Fruit fly (Drosophila melanogaster) whole organism, embryonic: ENCODE data around the gene sky.

Experiments used
- BtbVII ChIP-seq: fragments of 200-800 bp; sonication (Bioruptor generic); optimal IDR thresholded peaks from 3 replicates; lab custom pipeline; 2017; ENCODE audit warnings: missing biosample characterization, mild to moderate bottlenecking, missing genetic modification characterization
- Bteb2 ChIP-seq: fragments of 200-800 bp; sonication (Bioruptor generic); optimal IDR thresholded peaks from 2 replicates; lab custom pipeline; 2016; ENCODE audit warnings: missing biosample characterization, missing genetic modification characterization
- CG10565 ChIP-seq: fragments of 200-800 bp; sonication (Bioruptor generic); optimal IDR thresholded peaks from 3 replicates; lab custom pipeline; 2016; ENCODE audit warnings: missing biosample characterization, mild to moderate bottlenecking, missing genetic modification characterization
- CG10959 ChIP-seq: fragments of 200-800 bp; sonication (Bioruptor generic); IDR thresholded peaks from 2 replicates; pipeline ENCODE4 v1.3.6; 2022; ENCODE audit warnings: missing biosample characterization, missing genetic modification characterization
- CG11085 ChIP-seq: fragments of 200-800 bp; sonication (Bioruptor generic); IDR thresholded peaks from 2 replicates; pipeline ENCODE4 v1.3.6; 2022; ENCODE audit warnings: missing biosample characterization, missing genetic modification characterization
- CG11723 ChIP-seq: fragments of 200-800 bp; sonication (Bioruptor generic); optimal IDR thresholded peaks from 2 replicates; lab custom pipeline; 2017; ENCODE audit warnings: missing biosample characterization, mild to moderate bottlenecking, missing genetic modification characterization
- CG12236 ChIP-seq: fragments of 200-800 bp; sonication (Bioruptor generic); optimal IDR thresholded peaks from 2 replicates; lab custom pipeline; 2016; ENCODE audit warnings: missing biosample characterization, missing genetic modification characterization
- CG1602 ChIP-seq: fragments of 200-800 bp; sonication (Bioruptor generic); optimal IDR thresholded peaks from 3 replicates; lab custom pipeline; 2016; ENCODE audit warnings: missing biosample characterization, missing genetic modification characterization
- CG17361 ChIP-seq: fragments of 200-800 bp; sonication (Bioruptor generic); IDR thresholded peaks from 3 replicates; pipeline ENCODE4 v1.3.6; 2022; ENCODE audit warnings: missing biosample characterization, missing genetic modification characterization
- CG17612 ChIP-seq: fragments of 200-800 bp; sonication (Bioruptor generic); IDR thresholded peaks from 2 replicates; pipeline ENCODE4 v1.3.6; 2022; ENCODE audit warnings: missing biosample characterization, missing genetic modification characterization
- CG30431 ChIP-seq: fragments of 200-800 bp; sonication (Bioruptor generic); optimal IDR thresholded peaks from 2 replicates; lab custom pipeline; 2017; ENCODE audit warnings: missing biosample characterization, missing genetic modification characterization
- CG3065 ChIP-seq: fragments of 200-800 bp; sonication (Bioruptor generic); optimal IDR thresholded peaks from 2 replicates; lab custom pipeline; 2016; ENCODE audit warnings: missing biosample characterization, missing genetic modification characterization
- CG31224 ChIP-seq: fragments of 200-800 bp; sonication (Bioruptor generic); IDR thresholded peaks from 2 replicates; pipeline ENCODE4 v1.3.6; 2022; ENCODE audit warnings: missing biosample characterization, missing genetic modification characterization
- CG4360 ChIP-seq: fragments of 200-800 bp; sonication (Bioruptor generic); IDR thresholded peaks from 2 replicates; pipeline ENCODE4 v1.3.6; 2022; ENCODE audit warnings: missing biosample characterization, missing genetic modification characterization
- CG4617 ChIP-seq: fragments of 200-800 bp; sonication (Bioruptor generic); optimal IDR thresholded peaks from 3 replicates; lab custom pipeline; 2016; ENCODE audit warnings: missing biosample characterization, missing genetic modification characterization, borderline replicate concordance
- CG4820 ChIP-seq: fragments of 200-800 bp; sonication (Bioruptor generic); optimal IDR thresholded peaks from 3 replicates; lab custom pipeline; 2016; ENCODE audit warnings: missing biosample characterization, missing genetic modification characterization
- CG6813 ChIP-seq: fragments of 200-800 bp; sonication (Bioruptor generic); optimal IDR thresholded peaks from 2 replicates; lab custom pipeline; 2017; ENCODE audit warnings: missing biosample characterization, missing genetic modification characterization, mild to moderate bottlenecking, moderate library complexity, missing genetic modification reagents
- CG7556 ChIP-seq: fragments of 200-800 bp; sonication (Bioruptor generic); optimal IDR thresholded peaks from 2 replicates; lab custom pipeline; 2017; ENCODE audit warnings: missing biosample characterization, mild to moderate bottlenecking, missing genetic modification characterization
- CG8089 ChIP-seq: fragments of 200-800 bp; sonication (Bioruptor generic); optimal IDR thresholded peaks from 3 replicates; lab custom pipeline; 2016; ENCODE audit warnings: missing biosample characterization, missing genetic modification characterization
- CG8944 ChIP-seq: fragments of 200-800 bp; sonication (Bioruptor generic); optimal IDR thresholded peaks from 3 replicates; lab custom pipeline; 2016; ENCODE audit warnings: missing biosample characterization, missing genetic modification characterization
- Dp ChIP-seq: fragments of 200-800 bp; sonication (Bioruptor generic); optimal IDR thresholded peaks from 2 replicates; lab custom pipeline; 2018; ENCODE audit warnings: missing biosample characterization, mild to moderate bottlenecking, missing genetic modification characterization, moderate library complexity
- Fer1 ChIP-seq: fragments of 200-800 bp; sonication (Bioruptor generic); optimal IDR thresholded peaks from 2 replicates; lab custom pipeline; 2017; ENCODE audit warnings: missing biosample characterization, mild to moderate bottlenecking, missing genetic modification characterization
- Gsc ChIP-seq: fragments of 200-800 bp; sonication (Bioruptor generic); IDR thresholded peaks from 2 replicates; pipeline ENCODE4 v1.3.6; 2022; ENCODE audit warnings: missing biosample characterization, missing genetic modification characterization
- Gug ChIP-seq: fragments of 200-800 bp; sonication (Bioruptor generic); IDR thresholded peaks from 4 replicates; pipeline ENCODE4 v1.3.6; 2022; ENCODE audit warnings: missing biosample characterization, missing genetic modification characterization
- H2.0 ChIP-seq: fragments of 200-800 bp; sonication (Bioruptor generic); IDR thresholded peaks from 2 replicates; pipeline ENCODE4 v1.3.6; 2022; ENCODE audit warnings: missing biosample characterization, missing genetic modification characterization
- HLH3B ChIP-seq: fragments of 200-800 bp; sonication (Bioruptor generic); IDR thresholded peaks from 2 replicates; pipeline ENCODE4 v1.3.6; 2022; ENCODE audit warnings: missing biosample characterization, missing genetic modification characterization
- Hr78 ChIP-seq, 2 experiments: fragments of 200-800 bp in 1 of 2; fragments of >200 bp in 1 of 2; sonication (Bioruptor generic) in 1 of 2; optimal IDR thresholded peaks; 2 replicates each; lab custom pipeline; 2017 to 2019; ENCODE audit warnings: missing biosample characterization in 2 of 2, missing genetic modification characterization in 2 of 2, mild to moderate bottlenecking in 1 of 2, moderate library complexity in 1 of 2
- MBD-R2 ChIP-seq: fragments of 200-800 bp; sonication (Bioruptor generic); IDR thresholded peaks from 2 replicates; pipeline ENCODE4 v1.3.6; 2022; ENCODE audit warnings: missing biosample characterization, missing genetic modification characterization
- Optix ChIP-seq: fragments of 200-800 bp; sonication (Bioruptor generic); IDR thresholded peaks from 3 replicates; pipeline ENCODE4 v1.3.6; 2022; ENCODE audit warnings: missing biosample characterization, missing genetic modification characterization
- Poxn ChIP-seq: fragments of 200-800 bp; sonication (Bioruptor generic); IDR thresholded peaks from 2 replicates; pipeline ENCODE4 v1.3.6; 2022; ENCODE audit warnings: missing biosample characterization, missing genetic modification characterization
- Stat92E ChIP-seq, 3 experiments: fragments of >200 bp in 2 of 3; fragments of 200-800 bp in 1 of 3; sonication (Bioruptor generic) in 1 of 3; optimal IDR thresholded peaks; 2 replicates each; lab custom pipeline; 2017 to 2019; ENCODE audit warnings: missing biosample characterization in 3 of 3, missing genetic modification characterization in 3 of 3, mild to moderate bottlenecking in 1 of 3, moderate library complexity in 1 of 3
- Tbp ChIP-seq: fragments of >200 bp; optimal IDR thresholded peaks from 2 replicates; lab custom pipeline; 2018; ENCODE audit warnings: missing biosample characterization, missing genetic modification characterization
- Xbp1 ChIP-seq: fragments of 200-800 bp; sonication (Bioruptor generic); optimal IDR thresholded peaks from 3 replicates; lab custom pipeline; 2016; ENCODE audit warnings: missing biosample characterization, mild to moderate bottlenecking, missing genetic modification characterization
- Xrp1 ChIP-seq: fragments of 200-800 bp; sonication (Bioruptor generic); IDR thresholded peaks from 2 replicates; pipeline ENCODE4 v1.3.6; 2022; ENCODE audit warnings: missing biosample characterization, missing genetic modification characterization
- ase ChIP-seq: fragments of 200-800 bp; sonication (Bioruptor generic); IDR thresholded peaks from 3 replicates; pipeline ENCODE4 v1.3.6; 2022; ENCODE audit warnings: missing biosample characterization, missing genetic modification characterization
- az2 ChIP-seq: fragments of 200-800 bp; sonication (Bioruptor generic); optimal IDR thresholded peaks from 3 replicates; lab custom pipeline; 2016; ENCODE audit warnings: missing biosample characterization, missing genetic modification characterization
- bbx ChIP-seq: fragments of 200-800 bp; sonication (Bioruptor generic); IDR thresholded peaks from 2 replicates; pipeline ENCODE4 v1.3.6; 2022; ENCODE audit warnings: missing biosample characterization, missing genetic modification characterization; ENCODE audit not compliant: partially characterized antibody
- disco-r ChIP-seq: fragments of 200-800 bp; sonication (Bioruptor generic); optimal IDR thresholded peaks from 2 replicates; lab custom pipeline; 2016; ENCODE audit warnings: missing biosample characterization, missing genetic modification characterization
- eve ChIP-seq, 2 experiments: fragments of >200 bp; optimal IDR thresholded peaks; 2 replicates each; lab custom pipeline; 2017; ENCODE audit warnings: missing biosample characterization in 2 of 2, missing genetic modification characterization in 2 of 2
- fd3F ChIP-seq: fragments of 200-800 bp; sonication (Bioruptor generic); optimal IDR thresholded peaks from 2 replicates; lab custom pipeline; 2018; ENCODE audit warnings: missing biosample characterization, mild to moderate bottlenecking, missing genetic modification characterization, moderate library complexity
- fu2 ChIP-seq: fragments of 200-800 bp; sonication (Bioruptor generic); optimal IDR thresholded peaks from 2 replicates; lab custom pipeline; 2016; ENCODE audit warnings: missing biosample characterization, missing genetic modification characterization
- grn ChIP-seq: fragments of 200-800 bp; sonication (Bioruptor generic); optimal IDR thresholded peaks from 3 replicates; lab custom pipeline; 2017; ENCODE audit warnings: missing biosample characterization, missing genetic modification characterization
- gsb ChIP-seq: fragments of 200-800 bp; sonication (Bioruptor generic); IDR thresholded peaks from 2 replicates; pipeline ENCODE4 v1.3.6; 2022; ENCODE audit warnings: missing biosample characterization, missing genetic modification characterization
- gsb-n ChIP-seq: fragments of 200-800 bp; sonication (Bioruptor generic); optimal IDR thresholded peaks from 3 replicates; lab custom pipeline; 2018; ENCODE audit warnings: missing biosample characterization, mild to moderate bottlenecking, missing genetic modification characterization
- ind ChIP-seq: fragments of 200-800 bp; sonication (Bioruptor generic); optimal IDR thresholded peaks from 3 replicates; lab custom pipeline; 2016; ENCODE audit warnings: missing biosample characterization, missing genetic modification characterization
- lov ChIP-seq, 2 experiments: fragments of 200-800 bp in 1 of 2; fragments of >200 bp in 1 of 2; sonication (Bioruptor generic) in 1 of 2; IDR thresholded peaks in 1 of 2; optimal IDR thresholded peaks in 1 of 2; 2 replicates in 1 of 2; 3 replicates in 1 of 2; pipeline versions ENCODE4 v1.3.6 to Lab custom; 2017 to 2022; ENCODE audit warnings: missing biosample characterization in 1 of 2, missing genetic modification characterization in 1 of 2
- nau ChIP-seq: fragments of 200-800 bp; sonication (Bioruptor generic); optimal IDR thresholded peaks from 3 replicates; lab custom pipeline; 2017; ENCODE audit warnings: missing biosample characterization, mild to moderate bottlenecking, missing genetic modification characterization, missing genetic modification reagents
- ranshi ChIP-seq: fragments of 200-800 bp; sonication (Bioruptor generic); IDR thresholded peaks from 2 replicates; pipeline ENCODE4 v1.3.6; 2022; ENCODE audit warnings: missing biosample characterization, missing genetic modification characterization
- slp2 ChIP-seq: fragments of 200-800 bp; sonication (Bioruptor generic); optimal IDR thresholded peaks from 2 replicates; lab custom pipeline; 2016; ENCODE audit warnings: missing biosample characterization, missing genetic modification characterization
- so ChIP-seq: fragments of 200-800 bp; sonication (Bioruptor generic); IDR thresholded peaks from 3 replicates; pipeline ENCODE4 v1.3.6; 2022; ENCODE audit warnings: missing biosample characterization, missing genetic modification characterization
- zfh2 ChIP-seq: fragments of 200-800 bp; sonication (Bioruptor generic); optimal IDR thresholded peaks from 2 replicates; lab custom pipeline; 2016; ENCODE audit warnings: missing biosample characterization, missing genetic modification characterization

sky gene

DNA sequence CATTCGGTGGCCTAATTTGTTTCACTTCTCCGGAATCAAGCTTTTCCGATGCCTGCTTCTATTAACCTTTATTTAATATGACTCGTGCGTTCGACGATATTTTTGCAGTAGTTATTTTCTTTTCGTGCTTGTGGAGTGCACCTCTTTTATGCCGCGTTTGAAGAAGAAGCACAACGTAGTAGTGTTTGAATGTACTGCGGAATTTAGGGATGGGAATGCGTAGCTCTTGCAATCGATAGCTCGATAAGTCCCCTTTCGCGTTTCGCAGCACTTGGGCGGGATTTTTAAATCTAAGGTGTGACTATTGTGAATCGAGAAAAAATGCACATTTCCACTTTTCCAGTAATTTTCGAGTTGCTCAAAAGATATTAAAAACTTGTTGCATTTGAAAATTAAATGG lies at the start of gene sky, which contains the start of gene CG43739 (continued):
- TF ChIP-seq H2.0 (GFP tag; lab: Robert Waterston, UW), result peak; percentile 18; the same call in 1 of the 2 replicates
- TF ChIP-seq CG10565 (GFP tag; lab: Kevin White, UChicago), result no peak
- TF ChIP-seq fu2 (GFP tag; lab: Kevin White, UChicago), result peak; percentile 37
- TF ChIP-seq zfh2 (GFP tag; lab: Kevin White, UChicago), result peak; percentile 67
- TF ChIP-seq gsb-n (tag; lab: Kevin White, UChicago), result no peak
- peak; percentile 50 for TF ChIP-seq MBD-R2 (GFP tag; lab: Robert Waterston, UW)
- no peak for TF ChIP-seq CG11723 (GFP tag; lab: Kevin White, UChicago)
- TF ChIP-seq az2 (GFP tag; lab: Kevin White, UChicago), result no peak
- TF ChIP-seq CG30431 (GFP tag; lab: Kevin White, UChicago), result no peak
- no peak for TF ChIP-seq CG10959
- TF ChIP-seq CG8944 (GFP tag; lab: Kevin White, UChicago), result no peak
- peak; percentile 95 for TF ChIP-seq bbx (GFP tag; lab: Robert Waterston, UW)
- no peak for TF ChIP-seq Stat92E (GFP tag; optimal IDR thresholded peaks at IDR 0.05; lab: Kevin White, UChicago)
- TF ChIP-seq Fer1, result peak; percentile 6
- no peak for TF ChIP-seq disco-r (GFP tag; lab: Kevin White, UChicago)
- peak; percentile 17; the same call in 1 of the 2 replicates for TF ChIP-seq CG17612
- peak; percentile 51 for TF ChIP-seq CG4617
- TF ChIP-seq CG11085 (GFP tag; lab: Robert Waterston, UW), result no peak
- no peak for TF ChIP-seq Hr78 (GFP tag; optimal IDR thresholded peaks at IDR 0.05; lab: Kevin White, UChicago)
- TF ChIP-seq Gug (GFP tag; lab: Robert Waterston, UW), result peak; percentile 37; the same call in 1 of the 4 replicates
- no peak for TF ChIP-seq lov (optimal IDR thresholded peaks at IDR 0.05; lab: Kevin White, UChicago)
- TF ChIP-seq lov (GFP tag; IDR thresholded peaks at IDR 0.05; lab: Robert Waterston, UW), result 0 out of 3 replicates have a peak, but pooled peaks have one; percentile 22
- no peak; the same call in 2 of the 3 replicates for TF ChIP-seq CG17361
- no peak for TF ChIP-seq gsb (GFP tag; lab: Robert Waterston, UW)
- TF ChIP-seq slp2 (GFP tag; lab: Kevin White, UChicago), result no peak
- TF ChIP-seq Xrp1 (GFP tag; lab: Robert Waterston, UW), result no peak
- TF ChIP-seq CG3065 (GFP tag; lab: Kevin White, UChicago), result no peak
- peak; percentile 39 for TF ChIP-seq Bteb2 (GFP tag; lab: Kevin White, UChicago)
- peak; percentile 7 for TF ChIP-seq CG4820 (GFP tag; lab: Kevin White, UChicago)
- TF ChIP-seq HLH3B (GFP tag; lab: Robert Waterston, UW), result peak; percentile 36; the same call in 1 of the 2 replicates
- TF ChIP-seq Poxn (GFP tag; lab: Robert Waterston, UW), result no peak
- no peak for TF ChIP-seq Optix (GFP tag; lab: Robert Waterston, UW)
- TF ChIP-seq BtbVII, result no peak
- no peak for TF ChIP-seq ranshi
- no peak for TF ChIP-seq CG31224 (GFP tag; lab: Robert Waterston, UW)
- peak; percentile 40 for TF ChIP-seq Xbp1
- no peak for TF ChIP-seq ase
- no peak for TF ChIP-seq so (GFP tag; lab: Robert Waterston, UW)
- TF ChIP-seq CG12236 (GFP tag; lab: Kevin White, UChicago), result no peak
- TF ChIP-seq Dp (GFP tag; lab: Kevin White, UChicago), result peak; percentile 98
- peak; percentile 1 for TF ChIP-seq ind (GFP tag; lab: Kevin White, UChicago)
- peak; percentile 11; the same call in 1 of the 2 replicates for TF ChIP-seq CG4360 (GFP tag; lab: Robert Waterston, UW)
- TF ChIP-seq nau (GFP tag; lab: Kevin White, UChicago), result no peak
- TF ChIP-seq CG7556 (GFP tag; lab: Kevin White, UChicago), result no peak
- TF ChIP-seq eve (GFP tag; optimal IDR thresholded peaks at IDR 0.05; lab: Kevin White, UChicago), result no peak
- TF ChIP-seq grn (GFP tag; lab: Kevin White, UChicago), result no peak
- no peak for TF ChIP-seq CG1602 (GFP tag; lab: Kevin White, UChicago)
- no peak for TF ChIP-seq Gsc
- TF ChIP-seq Tbp, result no peak
- TF ChIP-seq CG6813, result no peak
- TF ChIP-seq fd3F (GFP tag; lab: Kevin White, UChicago), result no peak
- no peak for TF ChIP-seq CG8089
